Worm (Caenorhabditis elegans) whole organism, early embryonic: ENCODE measurements around the gene pmp-1.

Experiments
- ama-1 ChIP-seq: fragments of 150-350 bp; optimal IDR thresholded peaks from 2 replicates; lab custom pipeline; 2014
- flt-1 ChIP-seq: fragments of 200-800 bp; sonication (Bioruptor generic); IDR thresholded peaks from 2 replicates; pipeline ENCODE4 v1.3.6; 2022; ENCODE audit warnings: missing genetic modification characterization, missing compliant biosample characterization
- hmbx-1 ChIP-seq: sonication (generic microtip); optimal IDR thresholded peaks from 2 replicates; lab custom pipeline; 2016; ENCODE audit warnings: mild to moderate bottlenecking, missing genetic modification characterization, missing compliant biosample characterization
- tra-4 ChIP-seq: sonication (generic microtip); optimal IDR thresholded peaks from 2 replicates; lab custom pipeline; 2017; ENCODE audit warnings: missing genetic modification characterization, missing compliant biosample characterization

- TF ChIP-seq flt-1 (no peak), tra-4 (tag; lab: Kevin White, UChicago) (no peak), hmbx-1 (tag; lab: Kevin White, UChicago) (no peak), ama-1 (lab: Kevin White, UChicago) (no peak)
Observed at ce11 chrII:6919363-6919851, 35.9 kb upstream of the pmp-1 start, which contains the start of gene B0252.1.
